Worm (Caenorhabditis elegans) whole organism, midembryonic: ENCODE data around the gene R144.10.

Source experiments
- T22C8.4 ChIP-seq: fragments of 200-800 bp; sonication (Bioruptor generic); IDR thresholded peaks from 2 replicates; pipeline ENCODE4 v1.3.6; 2022; ENCODE audit warnings: missing genetic modification characterization, missing compliant biosample characterization
- flt-1 ChIP-seq: fragments of 200-800 bp; sonication (Bioruptor generic); IDR thresholded peaks from 2 replicates; pipeline ENCODE4 v1.3.6; 2022; ENCODE audit warnings: missing genetic modification characterization, missing compliant biosample characterization
- med-1 ChIP-seq: sonication (generic microtip); optimal IDR thresholded peaks from 2 replicates; lab custom pipeline; 2017; ENCODE audit warnings: missing genetic modification characterization, mild to moderate bottlenecking, missing compliant biosample characterization, antibody characterized with exemption, missing genetic modification reagents; ENCODE audit not compliant: insufficient read depth
- ref-1 ChIP-seq: fragments of 200-800 bp; sonication (Bioruptor generic); conservative IDR thresholded peaks from 2 replicates; pipeline ENCODE4 v1.3.6; 2022; ENCODE audit warnings: missing genetic modification reagents, missing genetic modification characterization, missing compliant biosample characterization
- tab-1 ChIP-seq: fragments of 200-800 bp; sonication (Bioruptor generic); IDR thresholded peaks from 2 replicates; pipeline ENCODE4 v1.3.6; 2022; ENCODE audit warnings: missing genetic modification characterization, missing compliant biosample characterization
- ztf-23 ChIP-seq: fragments of 200-800 bp; sonication (Bioruptor generic); IDR thresholded peaks from 2 replicates; pipeline ENCODE4 v1.3.6; 2022; ENCODE audit warnings: missing genetic modification reagents, missing genetic modification characterization, missing compliant biosample characterization
- ztf-29 ChIP-seq: fragments of 200-800 bp; sonication (Bioruptor generic); IDR thresholded peaks from 2 replicates; pipeline ENCODE4 v1.3.6; 2022; ENCODE audit warnings: missing genetic modification reagents, missing genetic modification characterization, missing compliant biosample characterization

DNA sequence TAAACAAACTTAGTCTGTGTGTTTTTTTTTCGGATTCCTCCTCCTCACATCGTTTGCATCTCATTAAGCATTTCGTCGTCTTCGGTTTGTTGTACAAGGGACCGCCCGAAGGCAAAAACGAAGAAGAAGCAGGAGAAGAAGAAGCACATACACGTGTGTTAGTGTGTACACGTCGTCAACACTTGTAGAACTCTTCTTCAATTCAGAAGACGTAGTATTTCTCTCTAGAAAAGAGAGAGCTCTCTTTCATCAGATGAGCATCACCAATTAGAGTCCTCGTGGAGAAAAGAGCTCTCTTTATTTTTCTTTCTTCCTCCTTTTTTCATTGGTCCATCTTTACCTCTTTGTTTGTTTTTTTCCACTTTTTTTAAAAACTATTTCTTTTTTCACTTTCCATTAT lies 34.0 kb downstream of the R144.10 start:
- TF ChIP-seq T22C8.4 (GFP tag; lab: Robert Waterston, UW) = no peak
- no peak for TF ChIP-seq ref-1
- TF ChIP-seq tab-1 (GFP tag; lab: Robert Waterston, UW) = no peak
- TF ChIP-seq flt-1 (GFP tag; lab: Robert Waterston, UW) = no peak
- no peak for TF ChIP-seq ztf-29 (GFP tag; lab: Robert Waterston, UW)
- TF ChIP-seq ztf-23 (GFP tag; lab: Robert Waterston, UW) = no peak
- TF ChIP-seq med-1 (GFP tag; lab: Kevin White, UChicago) = no peak
